Worm (Caenorhabditis elegans) whole organism, early embryonic: ENCODE results near the gene pxmp-4.

Experiments
- B0310.2 ChIP-seq: sonication (generic microtip); optimal IDR thresholded peaks from 2 replicates; lab custom pipeline; 2016; ENCODE audit warnings: mild to moderate bottlenecking, missing genetic modification characterization, missing compliant biosample characterization
- F13C5.2 ChIP-seq: sonication (generic microtip); optimal IDR thresholded peaks from 2 replicates; lab custom pipeline; 2017; ENCODE audit warnings: mild to moderate bottlenecking, missing genetic modification characterization, inconsistent platforms, missing compliant biosample characterization
- aly-1 ChIP-seq: sonication (generic microtip); optimal IDR thresholded peaks from 2 replicates; lab custom pipeline; 2016; ENCODE audit warnings: missing genetic modification characterization, missing compliant biosample characterization
- ama-1 ChIP-seq: fragments of 150-350 bp; optimal IDR thresholded peaks from 2 replicates; lab custom pipeline; 2014
- ceh-13 ChIP-seq: fragments of 200-800 bp; sonication (Bioruptor generic); optimal IDR thresholded peaks from 2 replicates; lab custom pipeline; 2018; ENCODE audit warnings: mild to moderate bottlenecking, missing genetic modification characterization, missing compliant biosample characterization
- ceh-36 ChIP-seq: sonication (generic microtip); optimal IDR thresholded peaks from 2 replicates; lab custom pipeline; 2016; ENCODE audit warnings: missing genetic modification characterization, inconsistent platforms, missing compliant biosample characterization
- ets-7 ChIP-seq: sonication (generic microtip); optimal IDR thresholded peaks from 2 replicates; lab custom pipeline; 2016; ENCODE audit warnings: missing genotype, missing genetic modification characterization, missing compliant biosample characterization
- flt-1 ChIP-seq: fragments of 200-800 bp; sonication (Bioruptor generic); IDR thresholded peaks from 2 replicates; pipeline ENCODE4 v1.3.6; 2022; ENCODE audit warnings: missing genetic modification characterization, missing compliant biosample characterization
- hmbx-1 ChIP-seq: sonication (generic microtip); optimal IDR thresholded peaks from 2 replicates; lab custom pipeline; 2016; ENCODE audit warnings: mild to moderate bottlenecking, missing genetic modification characterization, missing compliant biosample characterization
- hmg-4 ChIP-seq: fragments of 200-800 bp; sonication (Bioruptor generic); optimal IDR thresholded peaks from 2 replicates; lab custom pipeline; 2018; ENCODE audit warnings: mild to moderate bottlenecking, missing genetic modification characterization, missing compliant biosample characterization
- hnd-1 ChIP-seq: sonication (generic microtip); optimal IDR thresholded peaks from 2 replicates; lab custom pipeline; 2016; ENCODE audit warnings: missing genetic modification characterization, missing compliant biosample characterization
- pes-1 ChIP-seq: fragments of 200-800 bp; sonication (Bioruptor generic); IDR thresholded peaks from 2 replicates; pipeline ENCODE4 v1.3.6; 2022; ENCODE audit warnings: missing genetic modification reagents, missing genetic modification characterization, missing compliant biosample characterization
- scrt-1 ChIP-seq: fragments of 200-800 bp; sonication (Bioruptor generic); IDR thresholded peaks from 2 replicates; pipeline ENCODE4 v1.3.6; 2022; ENCODE audit warnings: missing genetic modification characterization, missing compliant biosample characterization
- sea-1 ChIP-seq: fragments of 200-800 bp; sonication (Bioruptor generic); conservative IDR thresholded peaks from 2 replicates; pipeline ENCODE4 v1.3.6; 2022; ENCODE audit warnings: missing genetic modification characterization, missing compliant biosample characterization
- tbx-11 ChIP-seq: fragments of 200-800 bp; sonication (Bioruptor generic); IDR thresholded peaks from 2 replicates; pipeline ENCODE4 v1.3.6; 2022; ENCODE audit warnings: missing genetic modification characterization, missing compliant biosample characterization
- tbx-37 ChIP-seq: fragments of 200-800 bp; sonication (Bioruptor generic); conservative IDR thresholded peaks from 2 replicates; pipeline ENCODE4 v1.3.6; 2022; ENCODE audit warnings: missing genetic modification reagents, missing genetic modification characterization, missing compliant biosample characterization
- tra-4 ChIP-seq: sonication (generic microtip); optimal IDR thresholded peaks from 2 replicates; lab custom pipeline; 2017; ENCODE audit warnings: missing genetic modification characterization, missing compliant biosample characterization

Gene pxmp-4

DNA sequence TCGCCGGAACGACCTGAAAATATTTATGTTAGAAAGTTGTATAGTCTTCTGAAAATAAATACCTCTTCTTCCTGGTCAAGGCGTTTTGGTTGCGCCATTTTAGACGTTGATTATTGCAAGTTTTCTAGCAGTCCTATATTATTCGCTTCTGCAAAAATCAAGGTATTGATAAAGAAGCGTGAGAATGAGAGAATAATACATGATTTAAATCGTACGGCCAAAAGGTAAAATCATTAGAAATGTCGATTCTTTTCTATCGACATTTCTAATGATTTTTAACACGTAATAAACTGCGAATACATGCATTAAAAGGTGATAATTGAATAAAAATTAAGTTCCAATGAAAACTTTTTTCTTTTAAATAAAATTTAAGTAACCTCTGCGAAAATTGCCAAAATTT, 38.9 kb upstream of the pxmp-4 start, which contains the start of gene fln-1:
TSS of gene fln-1 (minus strand) at position 101 of the 400 bp plus-strand sequence.
- TF ChIP-seq tbx-37 = no peak
- no peak for TF ChIP-seq ceh-36 (tag; lab: Kevin White, UChicago)
- TF ChIP-seq hmbx-1 (tag; lab: Kevin White, UChicago) = no peak
- no peak for TF ChIP-seq ama-1 (lab: Kevin White, UChicago)
- TF ChIP-seq F13C5.2 (tag; lab: Kevin White, UChicago) = no peak
- TF ChIP-seq tra-4 (tag; lab: Kevin White, UChicago) = no peak
- TF ChIP-seq hnd-1 (tag; lab: Kevin White, UChicago) = no peak
- TF ChIP-seq ets-7 (tag; lab: Kevin White, UChicago) = no peak
- TF ChIP-seq pes-1 = no peak
- no peak for TF ChIP-seq aly-1 (tag; lab: Kevin White, UChicago)
- no peak for TF ChIP-seq sea-1
- no peak for TF ChIP-seq scrt-1 (GFP tag; lab: Robert Waterston, UW)
- TF ChIP-seq B0310.2 (tag; lab: Kevin White, UChicago) = no peak
- TF ChIP-seq flt-1 (GFP tag; lab: Robert Waterston, UW) = no peak
- TF ChIP-seq hmg-4 = no peak

DNA sequence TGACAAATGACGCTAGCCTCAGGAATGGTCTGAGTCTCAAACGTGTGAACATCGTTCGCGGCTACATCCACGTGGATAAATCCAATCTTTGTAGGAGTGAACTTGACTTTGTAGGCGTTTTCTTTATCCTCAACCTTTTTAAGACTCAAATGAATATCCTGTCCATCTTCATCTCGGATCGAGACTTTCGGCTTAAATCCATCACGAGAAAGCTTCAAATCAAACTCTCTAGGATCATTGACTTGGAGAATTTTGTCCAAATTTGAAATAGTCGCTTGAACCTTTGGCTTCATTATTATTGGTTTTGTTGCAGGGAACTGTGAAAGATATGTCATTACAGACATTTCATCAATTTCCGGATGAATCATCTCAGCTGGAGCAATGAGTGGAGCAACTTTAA, 37.0 kb upstream of the pxmp-4 start:
- TF ChIP-seq hnd-1 (tag; lab: Kevin White, UChicago) (no peak), ets-7 (tag; lab: Kevin White, UChicago) (no peak), pes-1 (no peak), hmg-4 (no peak), ceh-13 (no peak), tbx-11 (GFP tag; lab: Robert Waterston, UW) (no peak)

DNA sequence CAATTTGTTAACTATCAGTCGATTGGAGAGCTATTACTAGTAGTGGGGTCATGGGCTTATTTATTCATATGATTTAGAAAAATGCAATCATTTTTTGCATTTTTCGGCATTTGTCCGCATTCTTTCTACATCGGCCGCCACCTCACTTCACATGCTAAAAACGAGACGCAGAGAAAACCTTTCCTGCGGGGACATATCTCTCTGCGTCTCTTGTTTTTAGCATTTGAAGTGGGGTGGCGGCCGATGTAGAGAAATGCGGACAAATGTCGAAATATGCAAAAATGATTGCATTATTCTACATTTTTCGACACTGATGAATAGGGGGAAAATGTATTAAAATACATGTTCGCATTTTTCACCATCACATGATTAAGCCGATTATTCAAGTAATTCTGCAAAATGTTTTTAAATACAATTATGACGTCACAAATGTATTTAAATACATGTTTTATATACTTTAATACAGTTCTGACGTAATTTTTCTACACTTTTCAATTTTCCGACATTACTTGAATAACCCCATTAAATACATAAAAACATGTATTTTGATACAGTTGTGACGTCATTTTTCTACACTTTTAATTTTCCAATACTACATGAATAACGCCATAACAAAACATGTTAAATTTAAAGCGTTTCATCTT, 35.3 kb upstream of the pxmp-4 start:
- TF ChIP-seq F13C5.2 (tag; lab: Kevin White, UChicago) (peak; percentile 22), ama-1 (lab: Kevin White, UChicago) (no peak), hnd-1 (tag; lab: Kevin White, UChicago) (no peak), ceh-13 (no peak), tra-4 (tag; lab: Kevin White, UChicago) (no peak), hmbx-1 (tag; lab: Kevin White, UChicago) (no peak)

DNA sequence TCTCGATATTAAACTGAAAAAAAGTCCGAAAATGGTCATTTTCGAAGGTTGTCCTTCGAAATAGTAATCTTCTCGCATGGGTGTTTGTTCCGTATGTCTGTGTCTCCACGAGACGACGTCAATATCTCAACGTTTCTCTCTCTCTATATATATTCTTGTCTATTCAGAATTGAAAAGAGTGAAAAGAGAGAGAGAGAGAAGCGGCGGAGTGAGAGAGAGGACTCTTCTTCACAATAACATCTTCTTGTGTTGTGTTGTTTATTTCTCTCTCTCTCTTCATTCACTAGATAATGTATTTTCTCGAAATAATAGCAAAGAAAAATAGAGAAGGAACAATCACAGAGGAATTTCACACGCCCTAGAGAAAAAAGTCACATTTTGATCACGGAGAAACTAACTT, 29.4 kb upstream of the pxmp-4 start:
- no peak for TF ChIP-seq ceh-13
- no peak for TF ChIP-seq ets-7 (tag; lab: Kevin White, UChicago)
- no peak for TF ChIP-seq hmg-4
- TF ChIP-seq ama-1 (lab: Kevin White, UChicago) = no peak
- no peak for TF ChIP-seq flt-1 (GFP tag; lab: Robert Waterston, UW)
- no peak for TF ChIP-seq pes-1
- no peak for TF ChIP-seq sea-1
- TF ChIP-seq F13C5.2 (tag; lab: Kevin White, UChicago) = no peak
- no peak for TF ChIP-seq hmbx-1 (tag; lab: Kevin White, UChicago)
- no peak for TF ChIP-seq tra-4 (tag; lab: Kevin White, UChicago)
- no peak for TF ChIP-seq scrt-1 (GFP tag; lab: Robert Waterston, UW)
- TF ChIP-seq B0310.2 (tag; lab: Kevin White, UChicago) = no peak
- no peak for TF ChIP-seq tbx-11 (GFP tag; lab: Robert Waterston, UW)
- TF ChIP-seq tbx-37 = no peak
- no peak for TF ChIP-seq ceh-36 (tag; lab: Kevin White, UChicago)
- TF ChIP-seq hnd-1 (tag; lab: Kevin White, UChicago) = no peak
- TF ChIP-seq aly-1 (tag; lab: Kevin White, UChicago) = no peak

DNA sequence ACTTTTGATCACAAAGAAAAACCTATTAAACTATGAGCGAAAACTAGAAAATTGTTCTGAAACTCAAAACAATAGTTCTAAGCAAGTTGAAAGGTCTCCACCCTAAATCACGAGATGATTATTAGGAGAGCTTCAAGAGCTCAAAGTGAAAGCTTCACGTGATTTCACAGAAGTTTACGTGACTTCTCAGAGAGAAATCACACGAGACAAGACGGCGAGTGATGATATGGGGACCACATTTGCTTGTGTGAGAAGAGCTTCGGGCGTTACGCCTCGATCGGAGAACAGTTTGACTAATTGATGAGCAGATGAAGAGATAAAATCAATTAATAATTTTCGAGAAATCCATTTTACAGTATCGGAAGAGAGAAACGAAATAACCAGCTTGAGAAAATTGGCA, 28.0 kb upstream of the pxmp-4 start:
- no peak for TF ChIP-seq F13C5.2 (tag; lab: Kevin White, UChicago)
- TF ChIP-seq ets-7 (tag; lab: Kevin White, UChicago) = no peak
- TF ChIP-seq pes-1 = no peak
- TF ChIP-seq ama-1 (lab: Kevin White, UChicago) = no peak
- TF ChIP-seq tbx-11 (GFP tag; lab: Robert Waterston, UW) = no peak

DNA sequence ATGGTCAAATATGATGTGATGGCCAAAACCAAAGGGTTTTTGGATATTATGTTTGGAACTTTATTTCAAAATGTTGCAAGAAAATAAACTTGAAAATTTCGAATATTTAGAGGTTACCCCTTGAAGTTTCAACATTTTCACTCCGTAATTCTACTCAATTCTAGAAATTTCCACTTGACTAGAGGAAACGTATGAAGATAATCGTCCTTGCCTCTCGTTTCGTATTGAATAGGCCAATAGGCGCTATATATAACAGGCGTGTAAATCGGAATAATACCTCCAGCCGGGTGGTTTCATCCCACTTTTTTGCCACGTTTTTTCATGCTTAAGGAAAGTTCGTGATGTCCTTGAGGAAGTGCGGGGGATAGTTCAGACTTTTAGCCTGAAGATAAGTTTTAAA, 6.3 kb upstream of the pxmp-4 start:
- TF ChIP-seq ceh-36 (tag; lab: Kevin White, UChicago) (no peak), flt-1 (GFP tag; lab: Robert Waterston, UW) (no peak), tra-4 (tag; lab: Kevin White, UChicago) (no peak), aly-1 (tag; lab: Kevin White, UChicago) (no peak), hmbx-1 (tag; lab: Kevin White, UChicago) (no peak), ets-7 (tag; lab: Kevin White, UChicago) (no peak), scrt-1 (GFP tag; lab: Robert Waterston, UW) (no peak), pes-1 (no peak), hnd-1 (tag; lab: Kevin White, UChicago) (no peak), B0310.2 (tag; lab: Kevin White, UChicago) (no peak), tbx-37 (no peak), sea-1 (no peak), ceh-13 (no peak), ama-1 (lab: Kevin White, UChicago) (no peak), hmg-4 (no peak), F13C5.2 (tag; lab: Kevin White, UChicago) (no peak), tbx-11 (GFP tag; lab: Robert Waterston, UW) (no peak)

DNA sequence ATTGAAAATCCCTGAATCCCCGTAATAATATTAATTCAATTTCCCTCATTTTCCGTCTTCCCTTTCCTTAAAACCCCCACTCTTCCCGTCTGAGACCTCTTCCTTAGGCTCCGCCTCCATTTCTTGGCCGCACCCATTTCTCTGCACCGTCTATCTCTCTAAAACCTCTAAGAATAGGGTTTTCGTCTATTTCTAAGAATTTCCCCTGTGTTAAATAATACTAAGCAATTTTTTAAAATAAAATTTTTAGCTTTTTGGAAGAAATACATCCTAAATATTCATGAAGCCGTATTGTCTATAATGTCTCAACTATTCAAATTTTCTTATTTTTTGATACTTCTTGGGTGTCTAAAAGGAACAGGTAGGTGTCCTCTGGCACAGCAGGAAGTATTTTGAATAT, 2.5 kb upstream of the pxmp-4 start, which contains the start of gene cdh-8:
TSS of gene cdh-8 (plus strand) at position 301 of the 400 bp plus-strand sequence.
- TF ChIP-seq B0310.2 (tag; lab: Kevin White, UChicago) (no peak), ets-7 (tag; lab: Kevin White, UChicago) (no peak), ceh-36 (tag; lab: Kevin White, UChicago) (no peak), pes-1 (no peak), hmbx-1 (tag; lab: Kevin White, UChicago) (no peak), tbx-11 (GFP tag; lab: Robert Waterston, UW) (no peak), F13C5.2 (tag; lab: Kevin White, UChicago) (no peak), tra-4 (tag; lab: Kevin White, UChicago) (no peak)
